Worm (Caenorhabditis elegans) whole organism, L1 larva: ENCODE measurements around the gene srlf-1.
A peak's percentile ranks its signal among the peaks of the same experiment; 100 is the strongest.

ENCODE experiments used
- C04F5.9 ChIP-seq: sonication (generic microtip); optimal IDR thresholded peaks from 2 replicates; lab custom pipeline; 2016; ENCODE audit warnings: missing genetic modification characterization, missing compliant biosample characterization
- C16A3.4 ChIP-seq: fragments of 150-350 bp; optimal IDR thresholded peaks from 2 replicates; lab custom pipeline; 2014; ENCODE audit warnings: missing biosample characterization, missing genetic modification characterization
- Y116A8C.19 ChIP-seq: sonication (generic microtip); optimal IDR thresholded peaks from 2 replicates; lab custom pipeline; 2016; ENCODE audit warnings: missing compliant biosample characterization, missing genetic modification characterization, borderline replicate concordance
- alr-1 ChIP-seq: fragments of 200-800 bp; sonication (Bioruptor generic); optimal IDR thresholded peaks from 2 replicates; lab custom pipeline; 2018; ENCODE audit warnings: borderline replicate concordance, mild to moderate bottlenecking, missing genetic modification characterization, missing compliant biosample characterization
- blmp-1 ChIP-seq: fragments of 150-350 bp; optimal IDR thresholded peaks from 2 replicates; lab custom pipeline; 2014; ENCODE audit warnings: missing biosample characterization, missing genetic modification characterization
- ceh-63 ChIP-seq: fragments of 200-800 bp; sonication (Bioruptor generic); optimal IDR thresholded peaks from 2 replicates; lab custom pipeline; 2018; ENCODE audit warnings: mild to moderate bottlenecking, missing genetic modification characterization, missing compliant biosample characterization
- ceh-82 ChIP-seq, 3 experiments: fragments of 150-350 bp in 1 of 3; sonication (generic microtip) in 2 of 3; optimal IDR thresholded peaks; 2 replicates each; lab custom pipeline; 2014 to 2017; ENCODE audit warnings: missing biosample characterization in 3 of 3, missing genetic modification characterization in 3 of 3
- efl-3 ChIP-seq: fragments of 200-800 bp; sonication (Bioruptor generic); optimal IDR thresholded peaks from 2 replicates; lab custom pipeline; 2018; ENCODE audit warnings: mild to moderate bottlenecking, missing genetic modification characterization, missing compliant biosample characterization
- egl-27 ChIP-seq, 2 experiments: fragments of 150-350 bp in 1 of 2; sonication (generic microtip); optimal IDR thresholded peaks; 3 replicates each; lab custom pipeline; 2017 to 2018; ENCODE audit warnings: missing biosample characterization in 2 of 2, missing genetic modification characterization in 2 of 2, missing genetic modification reagents in 2 of 2
- elt-3 ChIP-seq, 6 experiments: fragments of 150-350 bp in 1 of 6; sonication (generic microtip); optimal IDR thresholded peaks; 2 replicates each; lab custom pipeline; 2017 to 2018; ENCODE audit warnings: missing biosample characterization in 6 of 6, missing genetic modification characterization in 6 of 6, inconsistent platforms in 1 of 6
- ets-5 ChIP-seq: fragments of 200-800 bp; sonication (Bioruptor generic); IDR thresholded peaks from 2 replicates; pipeline ENCODE4 v1.3.6; 2022; ENCODE audit warnings: missing genetic modification characterization, missing compliant biosample characterization
- fkh-10 ChIP-seq: sonication (generic microtip); optimal IDR thresholded peaks from 2 replicates; lab custom pipeline; 2017; ENCODE audit warnings: missing biosample characterization, missing genetic modification reagents, missing genetic modification characterization
- fos-1 ChIP-seq: fragments of 150-350 bp; optimal IDR thresholded peaks from 2 replicates; lab custom pipeline; 2014; ENCODE audit warnings: missing biosample characterization, missing genetic modification characterization
- grh-1 ChIP-seq: fragments of 200-800 bp; sonication (Bioruptor generic); IDR thresholded peaks from 2 replicates; pipeline ENCODE4 v1.3.6; 2022; ENCODE audit warnings: missing genetic modification reagents, missing genetic modification characterization, missing compliant biosample characterization
- hlh-17 ChIP-seq: fragments of 200-800 bp; sonication (Bioruptor generic); optimal IDR thresholded peaks from 2 replicates; lab custom pipeline; 2018; ENCODE audit warnings: missing genetic modification characterization, mild to moderate bottlenecking, missing compliant biosample characterization, moderate library complexity, borderline replicate concordance
- hpl-2 ChIP-seq: fragments of 150-350 bp; optimal IDR thresholded peaks from 2 replicates; lab custom pipeline; 2014; ENCODE audit warnings: missing biosample characterization, missing genetic modification reagents, missing genetic modification characterization
- lin-14 ChIP-seq: fragments of 200-800 bp; sonication (Bioruptor generic); optimal IDR thresholded peaks from 2 replicates; lab custom pipeline; 2018; ENCODE audit warnings: mild to moderate bottlenecking, missing genetic modification characterization, moderate library complexity, missing compliant biosample characterization
- lsy-2 ChIP-seq, 2 experiments: fragments of 150-350 bp; optimal IDR thresholded peaks; 2 replicates each; lab custom pipeline; 2014; ENCODE audit warnings: missing biosample characterization in 2 of 2, missing genetic modification characterization in 2 of 2
- mab-9 ChIP-seq: fragments of 200-800 bp; sonication (Bioruptor generic); IDR thresholded peaks from 2 replicates; pipeline ENCODE4 v1.3.6; 2022; ENCODE audit warnings: missing genetic modification reagents, missing genetic modification characterization, missing compliant biosample characterization
- mdl-1 ChIP-seq, 2 experiments: fragments of 150-350 bp; optimal IDR thresholded peaks; 2 replicates each; lab custom pipeline; 2014 to 2017; ENCODE audit warnings: missing biosample characterization in 2 of 2, missing genetic modification characterization in 2 of 2, inconsistent platforms in 1 of 2
- mef-2 ChIP-seq: fragments of 150-350 bp; optimal IDR thresholded peaks from 2 replicates; lab custom pipeline; 2014; ENCODE audit warnings: missing biosample characterization, missing genetic modification characterization
- mep-1 ChIP-seq: fragments of 150-350 bp; optimal IDR thresholded peaks from 2 replicates; lab custom pipeline; 2014; ENCODE audit warnings: missing biosample characterization, missing genetic modification characterization
- nhr-19 ChIP-seq: fragments of 200-800 bp; sonication (Bioruptor generic); conservative IDR thresholded peaks from 2 replicates; pipeline ENCODE4 v1.3.6; 2022; ENCODE audit warnings: missing genetic modification characterization, missing compliant biosample characterization
- nhr-20 ChIP-seq: sonication (generic microtip); optimal IDR thresholded peaks from 2 replicates; lab custom pipeline; 2016; ENCODE audit warnings: mild to moderate bottlenecking, missing genetic modification characterization, missing compliant biosample characterization
- nhr-28 ChIP-seq: fragments of 150-350 bp; optimal IDR thresholded peaks from 2 replicates; lab custom pipeline; 2014; ENCODE audit warnings: missing biosample characterization, missing genetic modification characterization
- nhr-47 ChIP-seq: sonication (generic microtip); optimal IDR thresholded peaks from 2 replicates; lab custom pipeline; 2016; ENCODE audit warnings: mild to moderate bottlenecking, missing genetic modification characterization, moderate library complexity, missing compliant biosample characterization
- nhr-71 ChIP-seq: sonication (generic microtip); optimal IDR thresholded peaks from 2 replicates; lab custom pipeline; 2016; ENCODE audit warnings: mild to moderate bottlenecking, missing genetic modification characterization, moderate library complexity, missing compliant biosample characterization
- nhr-76 ChIP-seq: sonication (generic microtip); optimal IDR thresholded peaks from 2 replicates; lab custom pipeline; 2017; ENCODE audit warnings: missing biosample characterization, missing genetic modification characterization
- nhr-77 ChIP-seq: fragments of 150-350 bp; optimal IDR thresholded peaks from 2 replicates; lab custom pipeline; 2014; ENCODE audit warnings: missing biosample characterization, missing genetic modification characterization
- nhr-85 ChIP-seq: sonication (generic microtip); peaks from one replicate; lab custom pipeline; 2016; ENCODE audit warnings: missing genetic modification characterization, inconsistent platforms, missing compliant biosample characterization
- skn-1 ChIP-seq: fragments of 150-350 bp; optimal IDR thresholded peaks from 2 replicates; lab custom pipeline; 2014; ENCODE audit warnings: missing biosample characterization, missing genetic modification characterization
- snpc-4 ChIP-seq: fragments of 150-350 bp; optimal IDR thresholded peaks from 2 replicates; lab custom pipeline; 2014; ENCODE audit warnings: missing biosample characterization, missing genetic modification characterization
- snu-23 ChIP-seq: sonication (generic microtip); optimal IDR thresholded peaks from 2 replicates; lab custom pipeline; 2016; ENCODE audit warnings: missing genetic modification characterization, missing compliant biosample characterization
- sptf-1 ChIP-seq: fragments of 150-350 bp; optimal IDR thresholded peaks from 2 replicates; lab custom pipeline; 2014; ENCODE audit warnings: missing biosample characterization, missing genetic modification characterization
- swsn-7 ChIP-seq: sonication (generic microtip); optimal IDR thresholded peaks from 2 replicates; lab custom pipeline; 2016; ENCODE audit warnings: missing genetic modification characterization, missing compliant biosample characterization
- unc-86 ChIP-seq: sonication (generic microtip); optimal IDR thresholded peaks from 2 replicates; lab custom pipeline; 2016; ENCODE audit warnings: missing genetic modification characterization, missing compliant biosample characterization
- vab-15 ChIP-seq: sonication (generic microtip); optimal IDR thresholded peaks from 2 replicates; lab custom pipeline; 2017; ENCODE audit warnings: missing genotype, mild to moderate bottlenecking, missing genetic modification characterization, missing compliant biosample characterization
- xbp-1 ChIP-seq: sonication (generic microtip); optimal IDR thresholded peaks from 2 replicates; lab custom pipeline; 2016; ENCODE audit warnings: missing genetic modification characterization, missing compliant biosample characterization
- zip-4 ChIP-seq: fragments of 200-800 bp; sonication (Bioruptor generic); optimal IDR thresholded peaks from 2 replicates; lab custom pipeline; 2018; ENCODE audit warnings: mild to moderate bottlenecking, missing genetic modification characterization, moderate library complexity, missing compliant biosample characterization
- ztf-11 ChIP-seq, 2 experiments: sonication (generic microtip); optimal IDR thresholded peaks; 2 replicates each; lab custom pipeline; 2016 to 2017; ENCODE audit warnings: missing genetic modification characterization in 2 of 2, missing biosample characterization in 1 of 2, missing compliant biosample characterization in 1 of 2

srlf-1 gene

DNA sequence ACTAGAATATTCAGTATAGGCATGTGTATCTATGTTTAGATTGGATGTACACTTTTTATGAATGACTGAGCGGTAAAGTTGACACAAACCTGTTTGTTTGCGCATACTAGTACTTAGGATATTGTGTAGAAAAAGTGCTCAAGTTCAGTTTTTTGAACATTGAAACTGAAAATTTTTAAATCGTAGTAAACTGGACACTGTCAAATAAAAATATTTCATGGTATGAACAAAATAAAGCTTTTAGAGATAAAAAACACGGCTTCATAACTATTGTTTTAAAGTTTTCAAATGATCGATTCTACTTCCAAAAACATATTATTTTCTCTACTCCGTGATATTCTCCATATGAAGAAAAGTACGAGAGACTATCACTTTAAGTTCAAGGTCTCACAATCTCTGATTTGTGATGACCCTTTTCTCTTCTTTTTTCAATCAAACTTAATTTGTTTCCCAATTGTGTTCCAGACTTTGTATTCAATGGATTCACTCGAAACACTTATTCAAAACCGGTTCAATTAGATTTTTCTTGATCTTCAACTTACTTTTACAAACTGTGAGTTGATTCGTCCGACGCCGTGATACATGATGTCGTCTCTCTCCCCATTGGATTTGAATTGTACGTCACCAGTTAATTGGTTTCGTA, 1.1 kb downstream of the srlf-1 start (continued):
- TF ChIP-seq snpc-4 (tag; lab: Kevin White, UChicago) (no peak), efl-3 (GFP tag; lab: Kevin White, UChicago) (no peak), nhr-19 (peak; percentile 18; the same call in 1 of the 2 replicates), nhr-76 (no peak), unc-86 (tag; lab: Kevin White, UChicago) (no peak), nhr-47 (tag; lab: Kevin White, UChicago) (peak; percentile 7), grh-1 (peak; percentile 75), nhr-85 (peak; percentile 94), C04F5.9 (tag; lab: Kevin White, UChicago) (no peak), nhr-77 (no peak), ceh-63 (GFP tag; lab: Kevin White, UChicago) (no peak), nhr-71 (tag; lab: Kevin White, UChicago) (peak; percentile 8), mef-2 (tag; lab: Kevin White, UChicago) (no peak), xbp-1 (tag; lab: Kevin White, UChicago) (no peak)

DNA sequence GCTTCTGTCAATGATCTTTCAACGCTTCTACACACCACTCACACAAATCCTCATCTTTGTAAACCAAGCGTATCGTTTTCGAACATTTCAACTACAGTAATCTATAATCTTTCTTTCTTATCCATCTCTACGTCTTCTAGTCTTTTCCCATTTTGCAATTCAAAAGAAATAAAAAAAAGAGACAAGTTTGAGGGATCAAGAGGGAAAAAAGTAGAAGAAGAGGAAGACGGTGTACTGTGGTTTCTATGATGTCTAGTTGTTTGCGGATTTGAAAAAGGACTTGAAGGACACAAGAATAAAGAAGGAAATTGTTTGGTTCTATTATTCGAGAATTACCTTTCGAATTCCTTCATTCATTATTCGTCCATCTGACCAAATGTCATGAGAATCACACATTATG, 2.1 kb downstream of the srlf-1 start:
- no peak for TF ChIP-seq egl-27 (tag; optimal IDR thresholded peaks at IDR 0.05; lab: Kevin White, UChicago)
- TF ChIP-seq swsn-7 (tag; lab: Kevin White, UChicago) = no peak
- TF ChIP-seq fkh-10 = no peak
- peak; percentile 68 for TF ChIP-seq lin-14 (GFP tag; lab: Kevin White, UChicago)
- TF ChIP-seq snu-23 (GFP tag; lab: Kevin White, UChicago) = peak; percentile 42
- no peak for TF ChIP-seq zip-4 (GFP tag; lab: Kevin White, UChicago)
- TF ChIP-seq nhr-28 (tag; lab: Kevin White, UChicago) = no peak
- no peak for TF ChIP-seq mab-9 (GFP tag; lab: Robert Waterston, UW)
- TF ChIP-seq efl-3 (GFP tag; lab: Kevin White, UChicago) = no peak
- TF ChIP-seq nhr-85 = peak; percentile 89
- TF ChIP-seq nhr-20 (tag; lab: Kevin White, UChicago) = peak; percentile 26
- peak; percentile 50 for TF ChIP-seq mep-1 (tag; lab: Kevin White, UChicago)
- peak in 1 of 2 experiments; percentile 59 for TF ChIP-seq lsy-2 (tag; optimal IDR thresholded peaks at IDR 0.05; lab: Kevin White, UChicago)
- TF ChIP-seq elt-3 (tag; optimal IDR thresholded peaks at IDR 0.05; lab: Kevin White, UChicago) = peak in 2 of 6 experiments; percentile 6 to 40
- peak; percentile 50 for TF ChIP-seq blmp-1
- TF ChIP-seq snpc-4 (tag; lab: Kevin White, UChicago) = no peak

DNA sequence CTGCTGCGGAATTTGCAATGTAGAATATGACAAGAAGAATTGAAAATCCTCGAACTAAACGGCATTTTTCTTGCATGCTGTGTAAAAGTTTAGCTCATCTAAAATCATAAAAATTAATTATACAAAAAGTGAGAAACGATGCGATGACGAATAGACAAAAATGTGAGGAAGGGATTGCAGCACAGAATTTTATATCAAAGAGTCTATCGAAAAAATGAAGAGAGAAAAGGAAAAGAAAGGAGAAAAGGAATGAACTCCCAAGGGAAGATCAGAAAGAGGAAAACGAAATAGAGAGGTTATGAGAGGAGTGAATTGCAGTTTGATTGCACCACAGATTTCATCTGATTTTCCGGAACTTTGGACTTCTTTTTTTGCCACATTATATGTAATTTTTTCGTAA, 3.8 kb downstream of the srlf-1 start, which contains the start of gene glr-4:
TSS of gene glr-4 (minus strand) at position 101 of the 400 bp plus-strand sequence.
- TF ChIP-seq ztf-11 (tag; optimal IDR thresholded peaks at IDR 0.05; lab: Kevin White, UChicago) (no peak), sptf-1 (no peak), hpl-2 (GFP tag; lab: Kevin White, UChicago) (no peak), vab-15 (tag; lab: Kevin White, UChicago) (no peak), C16A3.4 (tag; lab: Kevin White, UChicago) (no peak), hlh-17 (GFP tag; lab: Kevin White, UChicago) (no peak), nhr-76 (no peak), ets-5 (no peak), lin-14 (GFP tag; lab: Kevin White, UChicago) (no peak), mdl-1 (tag; optimal IDR thresholded peaks at IDR 0.05; lab: Kevin White, UChicago) (no peak), fos-1 (no peak), ceh-82 (tag; optimal IDR thresholded peaks at IDR 0.05; lab: Kevin White, UChicago) (no peak), zip-4 (GFP tag; lab: Kevin White, UChicago) (no peak), mab-9 (GFP tag; lab: Robert Waterston, UW) (no peak), alr-1 (tag; lab: Kevin White, UChicago) (no peak), C04F5.9 (tag; lab: Kevin White, UChicago) (no peak), skn-1 (tag; lab: Kevin White, UChicago) (no peak), Y116A8C.19 (tag; lab: Kevin White, UChicago) (no peak)
